Worm (Caenorhabditis elegans) whole organism, L4/young adult: ENCODE data around the gene C05C9.1.

Experiments
- W03F9.2 ChIP-seq: fragments of 150-350 bp; optimal IDR thresholded peaks from 2 replicates; lab custom pipeline; 2014; ENCODE audit warnings: missing biosample characterization, missing genetic modification characterization
- him-1 ChIP-seq: sonication (generic microtip); optimal IDR thresholded peaks from 2 replicates; lab custom pipeline; 2016; ENCODE audit warnings: missing genotype, missing genetic modification reagents, missing genetic modification characterization, missing compliant biosample characterization

ce11 chrX:11203773-11204172 lies 43.1 kb downstream of the C05C9.1 start, which contains the start of gene C34F6.11:
- TF ChIP-seq him-1 (tag; lab: Kevin White, UChicago): no peak
- no peak for TF ChIP-seq W03F9.2
